Worm (Caenorhabditis elegans): ENCODE results near the gene M03F4.6.

DNA sequence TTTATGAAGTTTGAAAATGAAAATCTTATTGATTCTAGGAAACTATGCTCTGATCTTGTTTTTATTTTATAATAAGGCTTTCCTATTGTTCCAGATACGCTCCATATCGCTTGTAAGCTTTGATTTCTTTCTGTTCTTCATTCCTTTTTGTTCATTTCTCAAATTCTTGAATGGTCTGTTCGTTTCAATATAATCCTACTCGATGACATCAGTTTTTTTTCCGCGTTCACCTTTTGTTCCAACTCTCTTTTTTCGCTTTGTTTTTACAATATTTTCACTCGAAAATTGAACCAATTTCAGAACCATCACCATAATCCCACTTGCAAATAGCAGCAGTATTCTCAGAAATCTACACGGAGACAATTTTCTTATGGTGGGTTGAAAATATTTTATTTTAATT is 21.4 kb downstream of the M03F4.6 start, which contains the start of gene tyra-3:
- no peak for TF ChIP-seq F39B2.1 (GFP tag; IDR thresholded peaks at IDR 0.05)
- TF ChIP-seq F49E8.2 (tag; optimal IDR thresholded peaks at IDR 0.05; ENCODE audit: insufficient read depth) = no peak
- TF ChIP-seq egl-18 (GFP tag; IDR thresholded peaks at IDR 0.05) = no peak
- TF ChIP-seq unc-130 (GFP tag; optimal IDR thresholded peaks at IDR 0.05) = no peak
- no peak for TF ChIP-seq aptf-3 (GFP tag; IDR thresholded peaks at IDR 0.05)
- no peak for TF ChIP-seq sea-2 (GFP tag; IDR thresholded peaks at IDR 0.05)
- TF ChIP-seq zfh-2 (GFP tag; conservative IDR thresholded peaks at IDR 0.05) = no peak
- TF ChIP-seq tbp1 (GFP tag; optimal IDR thresholded peaks at IDR 0.05) = no peak
- TF ChIP-seq hrde-1 (tag; optimal IDR thresholded peaks at IDR 0.05; ENCODE audit: borderline replicate concordance) = no peak
- TF ChIP-seq Y53F4B.3 (GFP tag; IDR thresholded peaks at IDR 0.05) = no peak
- no peak for TF ChIP-seq hmg-20 (GFP tag; IDR thresholded peaks at IDR 0.05)
- TF ChIP-seq ets-4 (GFP tag; optimal IDR thresholded peaks at IDR 0.05) = no peak
- no peak for TF ChIP-seq Y95B8A.8 (GFP tag; IDR thresholded peaks at IDR 0.05)
- TF ChIP-seq snpc-4 (GFP tag; optimal IDR thresholded peaks at IDR 0.05) = no peak
- no peak for TF ChIP-seq snpc-4 (tag; optimal IDR thresholded peaks at IDR 0.05)

Data from whole organism, young adult.